Fruit fly (Drosophila melanogaster) whole organism: ENCODE data around the gene GstZ1.

Source experiments
- Dll ChIP-seq: fragments of >200 bp; optimal IDR thresholded peaks from 2 replicates; lab custom pipeline; 2017
- pan ChIP-seq: fragments of >200 bp; optimal IDR thresholded peaks from 2 replicates; lab custom pipeline; 2017

- TF ChIP-seq pan (lab: Kevin White, UChicago) (no peak), Dll (lab: Kevin White, UChicago) (no peak)
Measured at dm6 chr3R:9417577-9418334, 38.6 kb downstream of the GstZ1 start, which contains the start of gene ps.
